Worm (Caenorhabditis elegans): ENCODE measurements around the gene K08F8.7.

- TF ChIP-seq nhr-102 (tag; optimal IDR thresholded peaks at IDR 0.05) = no peak
- no peak for TF ChIP-seq mdl-1 (tag; optimal IDR thresholded peaks at IDR 0.05)
- no peak for TF ChIP-seq Y75B8A.6 (GFP tag; IDR thresholded peaks at IDR 0.05)
- no peak for TF ChIP-seq zfp-2 (tag; optimal IDR thresholded peaks at IDR 0.05)
- TF ChIP-seq vab-7 (GFP tag; IDR thresholded peaks at IDR 0.05) = no peak
- no peak for TF ChIP-seq lin-13 (GFP tag; optimal IDR thresholded peaks at IDR 0.05)
- TF ChIP-seq egl-27 (tag; optimal IDR thresholded peaks at IDR 0.05) = no peak
- TF ChIP-seq aha-1 (tag) = peak; percentile 68
- TF ChIP-seq unc-130 (GFP tag; optimal IDR thresholded peaks at IDR 0.05) = no peak
Measured at ce11 chrII:8763367-8763766, 8.2 kb upstream of the K08F8.7 start.

All from whole organism, L4 larva.